Worm (Caenorhabditis elegans): Measurements from ENCODE around the gene eif-1.

ce11 chrII:4942829-4943228, 50.6 kb downstream of the eif-1 start:
- TF ChIP-seq unc-39 (tag; optimal IDR thresholded peaks at IDR 0.05): no peak
- TF ChIP-seq nhr-11 (tag; optimal IDR thresholded peaks at IDR 0.05): no peak
- no peak for TF ChIP-seq skn-1 (tag; optimal IDR thresholded peaks at IDR 0.05)
- no peak for TF ChIP-seq sma-3 (GFP tag; optimal IDR thresholded peaks at IDR 0.05)
- TF ChIP-seq nhr-237 (tag; optimal IDR thresholded peaks at IDR 0.05): no peak
- TF ChIP-seq ceh-16 (tag; optimal IDR thresholded peaks at IDR 0.05): no peak
- TF ChIP-seq blmp-1 (tag; optimal IDR thresholded peaks at IDR 0.05; ENCODE audit: insufficient read depth): no peak
